Fruit fly (Drosophila melanogaster) whole organism, adult: ENCODE results near the gene Catsup.

Experiments
- CG11617 ChIP-seq: fragments of 200-800 bp; sonication (Bioruptor generic); optimal IDR thresholded peaks from 2 replicates; lab custom pipeline; 2017; ENCODE audit warnings: mild to moderate bottlenecking, missing biosample characterization, missing genetic modification reagents, missing genetic modification characterization
- CG12768 ChIP-seq: fragments of 200-800 bp; sonication (Bioruptor generic); optimal IDR thresholded peaks from 2 replicates; lab custom pipeline; 2017; ENCODE audit warnings: missing biosample characterization, missing genetic modification characterization, mild to moderate bottlenecking, moderate library complexity, missing genetic modification reagents
- CG14711 ChIP-seq: fragments of 200-800 bp; sonication (Bioruptor generic); optimal IDR thresholded peaks from 2 replicates; lab custom pipeline; 2018; ENCODE audit warnings: missing biosample characterization, mild to moderate bottlenecking, missing genetic modification characterization, moderate library complexity
- CG1620 ChIP-seq: fragments of 200-800 bp; sonication (Bioruptor generic); optimal IDR thresholded peaks from 2 replicates; lab custom pipeline; 2016; ENCODE audit warnings: missing biosample characterization, missing genetic modification characterization
- CG33017 ChIP-seq: fragments of 200-800 bp; sonication (Bioruptor generic); optimal IDR thresholded peaks from 2 replicates; lab custom pipeline; 2018; ENCODE audit warnings: missing biosample characterization, mild to moderate bottlenecking, missing genetic modification characterization, moderate library complexity
- CG5204 ChIP-seq: fragments of 200-800 bp; sonication (Bioruptor generic); optimal IDR thresholded peaks from 2 replicates; lab custom pipeline; 2016; ENCODE audit warnings: missing biosample characterization, missing genetic modification characterization
- CG7045 ChIP-seq: fragments of 200-800 bp; sonication (Bioruptor generic); optimal IDR thresholded peaks from 2 replicates; lab custom pipeline; 2017; ENCODE audit warnings: missing biosample characterization, mild to moderate bottlenecking, missing genetic modification characterization
- CG7101 ChIP-seq: fragments of 200-800 bp; sonication (Bioruptor generic); optimal IDR thresholded peaks from 2 replicates; lab custom pipeline; 2018; ENCODE audit warnings: missing biosample characterization, mild to moderate bottlenecking, missing genetic modification characterization, moderate library complexity
- Clk ChIP-seq: fragments of 200-800 bp; sonication (Bioruptor generic); optimal IDR thresholded peaks from 2 replicates; lab custom pipeline; 2017; ENCODE audit warnings: missing biosample characterization, missing genetic modification characterization
- Crg-1 ChIP-seq: fragments of 200-800 bp; sonication (Bioruptor generic); optimal IDR thresholded peaks from 2 replicates; lab custom pipeline; 2016; ENCODE audit warnings: missing biosample characterization, missing genetic modification characterization
- Hr96 ChIP-seq: fragments of 200-800 bp; sonication (Bioruptor generic); optimal IDR thresholded peaks from 2 replicates; lab custom pipeline; 2016; ENCODE audit warnings: missing biosample characterization, missing genetic modification characterization
- Mnt ChIP-seq: fragments of 200-800 bp; sonication (Bioruptor generic); optimal IDR thresholded peaks from 2 replicates; lab custom pipeline; 2016; ENCODE audit warnings: missing biosample characterization, mild to moderate bottlenecking, missing genetic modification characterization
- bab1 ChIP-seq: fragments of 200-800 bp; sonication (Bioruptor generic); optimal IDR thresholded peaks from 3 replicates; lab custom pipeline; 2019; ENCODE audit warnings: missing biosample characterization, mild to moderate bottlenecking, missing genetic modification characterization, moderate library complexity
- cic ChIP-seq: fragments of 200-800 bp; sonication (Bioruptor generic); optimal IDR thresholded peaks from 2 replicates; lab custom pipeline; 2017; ENCODE audit warnings: missing biosample characterization, mild to moderate bottlenecking, missing genetic modification characterization, moderate library complexity
- cnc ChIP-seq, 2 experiments: fragments of >200 bp; optimal IDR thresholded peaks; 2 replicates each; lab custom pipeline; 2017
- kay ChIP-seq: fragments of 200-800 bp; sonication (Bioruptor generic); peaks from one replicate; lab custom pipeline; 2016; ENCODE audit warnings: missing biosample characterization, missing genetic modification characterization, borderline replicate concordance
- ovo ChIP-seq: fragments of 200-800 bp; sonication (Bioruptor generic); optimal IDR thresholded peaks from 2 replicates; lab custom pipeline; 2016; ENCODE audit warnings: missing biosample characterization, missing genetic modification characterization
- pad ChIP-seq: fragments of 200-800 bp; sonication (Bioruptor generic); optimal IDR thresholded peaks from 3 replicates; lab custom pipeline; 2017; ENCODE audit warnings: missing biosample characterization, missing genetic modification characterization, mild to moderate bottlenecking, moderate library complexity, missing genetic modification reagents
- tj ChIP-seq: fragments of 200-800 bp; sonication (Bioruptor generic); optimal IDR thresholded peaks from 3 replicates; lab custom pipeline; 2017; ENCODE audit warnings: missing biosample characterization, mild to moderate bottlenecking, missing genetic modification characterization, moderate library complexity
- toe ChIP-seq: fragments of 200-800 bp; sonication (Bioruptor generic); optimal IDR thresholded peaks from 2 replicates; lab custom pipeline; 2016; ENCODE audit warnings: missing biosample characterization, missing genetic modification characterization

The Catsup gene

DNA sequence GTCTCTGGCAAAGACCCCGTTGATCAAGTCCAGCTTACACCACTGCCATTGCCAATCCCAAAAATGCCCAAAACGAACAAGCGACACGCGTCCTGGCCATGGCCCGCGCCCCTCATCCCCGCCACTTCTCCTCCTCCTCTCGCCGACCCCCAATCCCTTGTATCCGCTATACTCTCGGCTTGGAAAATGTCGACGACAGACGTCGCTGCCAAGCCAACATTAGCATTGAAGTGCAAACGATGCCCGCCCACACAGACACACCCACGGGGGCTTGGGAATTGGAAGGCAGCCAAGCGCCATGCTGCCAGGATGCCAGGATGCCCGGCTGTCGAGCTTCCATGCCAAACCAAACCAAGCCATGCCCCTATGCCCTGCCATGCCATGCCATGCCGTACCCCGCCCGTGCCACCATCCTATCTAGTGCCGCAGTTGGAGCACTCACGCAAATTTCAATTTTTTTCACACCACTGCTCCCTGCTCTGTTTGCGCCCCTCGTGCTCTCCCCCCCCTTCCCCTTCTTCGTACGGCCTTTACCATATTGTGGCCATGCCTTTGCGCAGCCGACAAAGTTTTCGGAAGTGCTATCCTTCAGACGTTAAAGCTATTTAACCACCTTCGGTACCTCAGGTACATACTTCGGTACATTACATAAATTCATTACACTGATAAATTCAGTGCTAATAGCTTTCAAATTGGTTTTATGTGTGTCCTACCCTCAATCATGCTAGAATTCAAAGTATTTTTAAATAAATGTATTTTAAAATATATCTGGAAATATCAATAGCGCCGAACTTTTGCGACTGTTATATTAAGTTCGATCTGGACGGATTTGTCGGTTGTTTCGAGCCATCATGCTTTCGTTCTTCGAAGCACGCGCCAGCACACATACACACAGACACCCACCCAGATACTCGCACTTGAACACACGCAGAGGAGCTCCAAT, 20.1 kb upstream of the Catsup start:
- TF ChIP-seq bab1 (GFP tag; lab: Kevin White, UChicago) = no peak
- peak; percentile 40 for TF ChIP-seq pad (GFP tag; lab: Kevin White, UChicago)
- peak; percentile 64 for TF ChIP-seq Clk
- no peak for TF ChIP-seq ovo (GFP tag; lab: Kevin White, UChicago)
- peak; percentile 74 for TF ChIP-seq CG7045 (GFP tag; lab: Kevin White, UChicago)
- no peak for TF ChIP-seq Crg-1
- peak; percentile 45 for TF ChIP-seq CG12768 (GFP tag; lab: Kevin White, UChicago)
- TF ChIP-seq CG33017 (tag; lab: Kevin White, UChicago) = peak; percentile 80
- no peak for TF ChIP-seq cnc (optimal IDR thresholded peaks at IDR 0.05; lab: Kevin White, UChicago)
- TF ChIP-seq toe (GFP tag; lab: Kevin White, UChicago) = no peak
- peak; percentile 9 for TF ChIP-seq CG14711 (tag; lab: Kevin White, UChicago)
- TF ChIP-seq tj = peak; percentile 1
- peak; percentile 0 for TF ChIP-seq Mnt (GFP tag; lab: Kevin White, UChicago)
- peak; percentile 49 for TF ChIP-seq CG5204
- TF ChIP-seq CG7101 = peak; percentile 72
- TF ChIP-seq CG11617 (GFP tag; lab: Kevin White, UChicago) = peak; percentile 71
- TF ChIP-seq kay = peak; percentile 54

DNA sequence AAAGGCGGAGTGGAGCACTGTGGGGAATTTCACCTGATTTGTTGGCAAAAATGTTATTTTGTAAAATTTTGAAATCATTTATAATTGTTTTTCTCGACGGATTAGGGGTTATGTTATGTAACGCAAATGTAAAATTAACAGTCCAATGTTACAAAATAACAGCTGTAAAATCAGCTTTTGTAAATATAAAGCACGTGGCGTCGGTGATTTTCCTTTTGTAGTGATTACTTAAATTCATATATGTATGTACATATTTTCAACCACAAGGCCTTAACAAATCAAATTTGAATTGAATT, 19.5 kb upstream of the Catsup start, which contains the start of gene CG15172:
Gene CG15172, plus strand, starts transcription at position 197 of the 296 bp plus-strand sequence.
- TF ChIP-seq ovo (GFP tag; lab: Kevin White, UChicago) (no peak), CG14711 (tag; lab: Kevin White, UChicago) (no peak), CG7101 (no peak), CG11617 (GFP tag; lab: Kevin White, UChicago) (no peak)

DNA sequence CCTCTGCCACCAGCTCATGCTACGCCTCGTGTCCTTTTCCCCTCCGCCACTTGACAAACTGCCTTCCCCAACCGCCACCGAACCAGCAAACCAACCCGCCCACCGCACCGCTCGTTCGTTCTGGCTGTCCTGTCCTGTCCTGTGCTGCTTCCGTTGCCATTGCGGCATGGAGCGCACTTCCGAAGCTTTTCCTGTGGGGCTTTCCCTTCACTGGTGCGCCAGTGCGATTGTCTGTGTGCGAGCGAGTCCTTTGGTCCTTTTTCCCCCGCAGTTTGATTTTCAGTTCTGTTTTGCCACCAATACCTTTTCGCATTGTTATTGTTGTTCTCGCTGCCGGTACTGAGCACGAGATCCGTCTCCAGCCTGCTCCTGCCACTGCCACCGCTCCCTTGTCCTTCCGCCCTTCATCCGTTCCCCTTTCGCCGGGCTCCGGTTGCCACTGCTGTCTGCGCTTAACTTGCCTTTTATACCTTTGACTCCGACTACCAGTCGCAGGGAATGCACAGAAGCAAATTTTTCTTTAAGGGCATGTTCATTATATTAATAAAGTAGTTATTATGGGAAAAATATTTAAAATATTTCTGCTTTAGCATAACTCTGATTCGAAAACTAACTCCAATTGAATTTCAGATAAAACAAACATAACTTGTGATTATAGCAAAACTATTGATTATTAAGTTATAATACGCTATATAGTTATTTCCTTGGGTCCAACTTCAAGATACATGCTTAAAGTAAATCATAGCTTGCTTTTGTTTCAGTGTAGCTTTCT, 17.5 kb upstream of the Catsup start:
- TF ChIP-seq CG33017 (tag; lab: Kevin White, UChicago) (no peak), ovo (GFP tag; lab: Kevin White, UChicago) (no peak), Mnt (GFP tag; lab: Kevin White, UChicago) (no peak), bab1 (GFP tag; lab: Kevin White, UChicago) (no peak), pad (GFP tag; lab: Kevin White, UChicago) (no peak), cic (GFP tag; lab: Kevin White, UChicago) (no peak), CG5204 (peak; percentile 43), CG7101 (peak; percentile 8), CG12768 (GFP tag; lab: Kevin White, UChicago) (no peak), tj (peak; percentile 10), CG14711 (tag; lab: Kevin White, UChicago) (no peak), toe (GFP tag; lab: Kevin White, UChicago) (no peak), Clk (no peak), CG1620 (GFP tag; lab: Kevin White, UChicago) (no peak), Hr96 (GFP tag; lab: Kevin White, UChicago) (no peak), kay (no peak), CG11617 (GFP tag; lab: Kevin White, UChicago) (peak; percentile 13), cnc (optimal IDR thresholded peaks at IDR 0.05; lab: Kevin White, UChicago) (no peak), CG7045 (GFP tag; lab: Kevin White, UChicago) (peak; percentile 8), Crg-1 (no peak)

DNA sequence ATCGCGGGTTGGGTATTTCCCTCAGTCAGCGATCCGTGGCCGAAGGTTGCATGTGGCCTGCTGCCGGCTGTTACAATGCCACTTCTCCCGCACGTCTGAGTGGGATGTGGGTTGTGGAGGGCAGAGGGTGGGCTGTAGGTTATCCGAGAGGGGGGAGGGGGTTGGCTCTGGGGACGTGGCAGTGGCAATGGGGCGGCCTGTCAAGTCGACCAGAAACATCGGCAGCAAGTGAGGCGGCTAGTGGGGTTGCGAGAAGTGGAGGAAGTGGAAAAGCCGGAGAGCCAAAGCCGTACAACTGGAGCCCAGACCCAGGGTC, 17.0 kb upstream of the Catsup start:
- TF ChIP-seq bab1 (GFP tag; lab: Kevin White, UChicago) (no peak), tj (no peak), CG12768 (GFP tag; lab: Kevin White, UChicago) (no peak), CG14711 (tag; lab: Kevin White, UChicago) (no peak), CG11617 (GFP tag; lab: Kevin White, UChicago) (no peak), toe (GFP tag; lab: Kevin White, UChicago) (no peak), kay (no peak), Mnt (GFP tag; lab: Kevin White, UChicago) (no peak), cic (GFP tag; lab: Kevin White, UChicago) (no peak), cnc (optimal IDR thresholded peaks at IDR 0.05; lab: Kevin White, UChicago) (no peak), Clk (no peak), ovo (GFP tag; lab: Kevin White, UChicago) (no peak)

DNA sequence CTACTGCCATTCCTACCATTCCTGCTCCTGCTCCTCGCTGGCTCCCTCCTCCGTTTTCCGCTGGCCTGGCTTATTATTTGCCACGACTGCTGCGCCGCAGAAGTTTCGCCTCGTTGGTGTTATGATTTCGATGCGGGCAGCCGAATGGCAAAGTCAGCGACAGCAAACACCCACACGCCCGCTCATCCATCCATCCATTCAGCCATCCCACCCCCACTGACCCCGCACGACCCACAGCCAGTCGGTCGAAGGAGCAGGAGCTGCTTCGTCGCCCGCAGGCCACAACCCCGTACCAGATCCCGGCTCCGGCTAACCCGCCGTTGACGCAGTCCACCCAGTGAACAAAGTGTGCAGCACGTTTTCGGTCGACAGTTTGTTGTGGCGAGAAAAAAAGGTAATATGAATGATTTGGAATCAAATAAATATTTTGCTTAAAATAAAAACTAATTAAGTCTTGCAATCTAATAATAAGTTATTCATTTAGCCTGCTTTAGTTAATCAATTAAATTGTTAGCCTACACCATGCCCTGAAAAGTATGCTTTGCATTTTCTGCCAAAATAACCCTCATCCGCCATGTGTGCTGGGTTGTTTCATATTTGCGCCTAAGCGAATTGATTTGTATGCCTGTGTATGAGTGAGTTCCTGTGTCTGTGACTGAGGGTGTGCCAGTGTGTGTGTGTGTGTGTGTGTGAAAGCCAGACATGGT, 15.0 kb upstream of the Catsup start:
- no peak for TF ChIP-seq Hr96 (GFP tag; lab: Kevin White, UChicago)
- TF ChIP-seq bab1 (GFP tag; lab: Kevin White, UChicago) = no peak
- TF ChIP-seq ovo (GFP tag; lab: Kevin White, UChicago) = no peak
- TF ChIP-seq CG33017 (tag; lab: Kevin White, UChicago) = peak; percentile 32
- no peak for TF ChIP-seq Clk
- no peak for TF ChIP-seq CG11617 (GFP tag; lab: Kevin White, UChicago)
- no peak for TF ChIP-seq CG14711 (tag; lab: Kevin White, UChicago)
- peak; percentile 10 for TF ChIP-seq toe (GFP tag; lab: Kevin White, UChicago)
- no peak for TF ChIP-seq Crg-1
- TF ChIP-seq CG7045 (GFP tag; lab: Kevin White, UChicago) = peak; percentile 11
- no peak for TF ChIP-seq cnc (optimal IDR thresholded peaks at IDR 0.05; lab: Kevin White, UChicago)
- peak; percentile 21 for TF ChIP-seq CG7101
